Fruit fly (Drosophila melanogaster) whole organism: Measurements from ENCODE around the gene Mco4.
A peak's percentile ranks its signal among the peaks of the same experiment; 100 is the strongest.

Experiments used
- CG8478 ChIP-seq: fragments of >200 bp; optimal IDR thresholded peaks from 2 replicates; lab custom pipeline; 2018; ENCODE audit warnings: inconsistent platforms
- Dll ChIP-seq: fragments of >200 bp; optimal IDR thresholded peaks from 2 replicates; lab custom pipeline; 2017
- EcR ChIP-seq, 2 experiments: fragments of >200 bp; optimal IDR thresholded peaks; 2 replicates each; lab custom pipeline; 2017; ENCODE audit warnings: missing biosample characterization in 2 of 2, missing genetic modification characterization in 2 of 2, missing genetic modification reagents in 2 of 2
- pan ChIP-seq: fragments of >200 bp; optimal IDR thresholded peaks from 2 replicates; lab custom pipeline; 2017
- psq ChIP-seq: fragments of >200 bp; optimal IDR thresholded peaks from 2 replicates; lab custom pipeline; 2017
- usp ChIP-seq: fragments of >200 bp; optimal IDR thresholded peaks from 2 replicates; lab custom pipeline; 2017; ENCODE audit warnings: missing biosample characterization, missing genetic modification characterization, mixed read lengths

Mco4 gene

dm6 chrX:17880269-17880889 lies 24.4 kb upstream of the Mco4 start:
- TF ChIP-seq EcR (GFP tag; optimal IDR thresholded peaks at IDR 0.05; lab: Kevin White, UChicago) (no peak), pan (no peak), Dll (lab: Kevin White, UChicago) (no peak), usp (GFP tag; lab: Kevin White, UChicago) (no peak)

dm6 chrX:17879211-17879897 lies 23.4 kb upstream of the Mco4 start:
- TF ChIP-seq psq (lab: Kevin White, UChicago) (no peak), Dll (lab: Kevin White, UChicago) (no peak), usp (GFP tag; lab: Kevin White, UChicago) (no peak), pan (no peak), CG8478 (lab: Kevin White, UChicago) (no peak)

- TF ChIP-seq psq (lab: Kevin White, UChicago) (no peak), EcR (GFP tag; optimal IDR thresholded peaks at IDR 0.05; lab: Kevin White, UChicago) (peak; percentile 65 to 89), usp (GFP tag; lab: Kevin White, UChicago) (no peak), CG8478 (lab: Kevin White, UChicago) (no peak), Dll (lab: Kevin White, UChicago) (peak; percentile 51), pan (no peak)
Observed at dm6 chrX:17878632-17879033, 22.7 kb upstream of the Mco4 start.

- TF ChIP-seq usp (GFP tag; lab: Kevin White, UChicago): no peak
- no peak for TF ChIP-seq Dll (lab: Kevin White, UChicago)
- TF ChIP-seq psq (lab: Kevin White, UChicago): no peak
- no peak for TF ChIP-seq CG8478 (lab: Kevin White, UChicago)
- no peak for TF ChIP-seq pan
- TF ChIP-seq EcR (GFP tag; optimal IDR thresholded peaks at IDR 0.05; lab: Kevin White, UChicago): no peak
Observed at dm6 chrX:17877974-17878373, 22.0 kb upstream of the Mco4 start.

- TF ChIP-seq Dll (lab: Kevin White, UChicago) (no peak), pan (no peak), usp (GFP tag; lab: Kevin White, UChicago) (no peak), EcR (GFP tag; optimal IDR thresholded peaks at IDR 0.05; lab: Kevin White, UChicago) (no peak), CG8478 (lab: Kevin White, UChicago) (no peak), psq (lab: Kevin White, UChicago) (no peak)
Observed at dm6 chrX:17876518-17876917, 20.6 kb upstream of the Mco4 start.

dm6 chrX:17875695-17876094 lies 19.8 kb upstream of the Mco4 start:
- no peak for TF ChIP-seq CG8478 (lab: Kevin White, UChicago)
- TF ChIP-seq usp (GFP tag; lab: Kevin White, UChicago): no peak
- no peak for TF ChIP-seq EcR (GFP tag; optimal IDR thresholded peaks at IDR 0.05; lab: Kevin White, UChicago)

- TF ChIP-seq CG8478 (lab: Kevin White, UChicago): no peak
- TF ChIP-seq pan: peak; percentile 54
- TF ChIP-seq Dll (lab: Kevin White, UChicago): no peak
Observed at dm6 chrX:17875014-17875589, 19.2 kb upstream of the Mco4 start.

- TF ChIP-seq CG8478 (lab: Kevin White, UChicago) (no peak), EcR (GFP tag; optimal IDR thresholded peaks at IDR 0.05; lab: Kevin White, UChicago) (peak in 1 of 2 experiments; percentile 55)
Observed at dm6 chrX:17873329-17873728, 17.4 kb upstream of the Mco4 start.

- TF ChIP-seq EcR (GFP tag; optimal IDR thresholded peaks at IDR 0.05; lab: Kevin White, UChicago) (no peak), psq (lab: Kevin White, UChicago) (no peak), Dll (lab: Kevin White, UChicago) (no peak), CG8478 (lab: Kevin White, UChicago) (no peak), pan (no peak), usp (GFP tag; lab: Kevin White, UChicago) (no peak)
Observed at dm6 chrX:17872310-17872709, 16.4 kb upstream of the Mco4 start.

dm6 chrX:17870614-17871394 lies 14.9 kb upstream of the Mco4 start:
- TF ChIP-seq EcR (GFP tag; optimal IDR thresholded peaks at IDR 0.05; lab: Kevin White, UChicago): no peak

- no peak for TF ChIP-seq pan
Observed at dm6 chrX:17865103-17865502, 9.2 kb upstream of the Mco4 start.

dm6 chrX:17860711-17861110 lies 4.8 kb upstream of the Mco4 start, which contains the start of the genes Arp8 and CG6769:
Gene Arp8 (minus strand): TSS chrX:17860800.
Gene CG6769 (plus strand): TSS chrX:17861002.
- TF ChIP-seq Dll (lab: Kevin White, UChicago): no peak
- TF ChIP-seq usp (GFP tag; lab: Kevin White, UChicago): no peak
- no peak for TF ChIP-seq CG8478 (lab: Kevin White, UChicago)
- no peak for TF ChIP-seq pan
- no peak for TF ChIP-seq EcR (GFP tag; optimal IDR thresholded peaks at IDR 0.05; lab: Kevin White, UChicago)
- TF ChIP-seq psq (lab: Kevin White, UChicago): no peak
